Fruit fly (Drosophila melanogaster): ENCODE measurements around the gene Fhos.

Fhos gene

DNA sequence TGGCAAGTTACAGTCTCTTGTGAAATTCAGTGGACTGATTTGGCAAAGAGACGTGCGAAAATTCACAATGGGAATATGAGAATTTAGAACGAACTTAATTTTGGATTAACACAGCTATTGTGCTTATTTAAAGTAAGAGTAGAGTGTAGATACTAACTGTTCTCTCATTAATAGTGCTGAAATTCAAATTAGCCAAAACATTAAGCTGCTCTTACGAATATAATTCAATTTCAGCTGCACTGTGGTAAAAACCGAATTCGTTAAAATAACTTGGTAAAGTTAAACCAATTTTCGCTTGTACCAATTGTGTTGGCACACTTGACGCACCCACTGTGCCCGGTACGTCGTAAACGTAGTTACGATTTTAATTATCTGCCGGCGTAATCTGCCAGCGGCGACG is 14.5 kb downstream of the Fhos start (continued):
- peak; percentile 70 for TF ChIP-seq Hmr (GFP tag; optimal IDR thresholded peaks at IDR 0.05)
- no peak for TF ChIP-seq cato (GFP tag; optimal IDR thresholded peaks at IDR 0.05; ENCODE audit: borderline replicate concordance)
- TF ChIP-seq shn (GFP tag; optimal IDR thresholded peaks at IDR 0.05): peak; percentile 24
- TF ChIP-seq Ssrp (tag; optimal IDR thresholded peaks at IDR 0.05): no peak
- TF ChIP-seq Pdp1 (GFP tag; optimal IDR thresholded peaks at IDR 0.05): peak; percentile 34 to 37
- peak; percentile 56 for TF ChIP-seq HmgZ (tag; optimal IDR thresholded peaks at IDR 0.05)
- peak; percentile 21 for TF ChIP-seq Sox102F (GFP tag; optimal IDR thresholded peaks at IDR 0.05)
- no peak for TF ChIP-seq dati (GFP tag; IDR thresholded peaks at IDR 0.05)
- no peak for TF ChIP-seq lov (optimal IDR thresholded peaks at IDR 0.05)
- no peak for TF ChIP-seq lov (GFP tag; IDR thresholded peaks at IDR 0.05)
- peak; percentile 66 for TF ChIP-seq Drgx (GFP tag; IDR thresholded peaks at IDR 0.05)
- TF ChIP-seq az2 (GFP tag; optimal IDR thresholded peaks at IDR 0.05): no peak
- TF ChIP-seq CG4424 (GFP tag; optimal IDR thresholded peaks at IDR 0.05): peak; percentile 5
- peak; percentile 11; the same call in 1 of the 2 replicates for TF ChIP-seq ranshi (GFP tag; IDR thresholded peaks at IDR 0.05)
- TF ChIP-seq ap (GFP tag; IDR thresholded peaks at IDR 0.05): no peak
- TF ChIP-seq PHDP (tag; optimal IDR thresholded peaks at IDR 0.05): peak; percentile 59
- TF ChIP-seq sens (GFP tag): peak; percentile 72
- TF ChIP-seq Ptx1 (GFP tag; IDR thresholded peaks at IDR 0.05): peak; percentile 54; the same call in 1 of the 2 replicates
- TF ChIP-seq CG11247 (GFP tag; IDR thresholded peaks at IDR 0.05): no peak
- no peak for TF ChIP-seq Eip74EF (GFP tag; optimal IDR thresholded peaks at IDR 0.05)
- no peak for TF ChIP-seq C15 (GFP tag; IDR thresholded peaks at IDR 0.05)
- TF ChIP-seq CG4328 (GFP tag; optimal IDR thresholded peaks at IDR 0.05): no peak
- no peak for TF ChIP-seq cas (GFP tag; IDR thresholded peaks at IDR 0.05)
- TF ChIP-seq CG7745 (tag; optimal IDR thresholded peaks at IDR 0.05): no peak
- TF ChIP-seq bsh (GFP tag; optimal IDR thresholded peaks at IDR 0.05): peak in 1 of 2 experiments; percentile 41
- TF ChIP-seq pfk (GFP tag; optimal IDR thresholded peaks at IDR 0.05): no peak
- TF ChIP-seq CG9437 (GFP tag; optimal IDR thresholded peaks at IDR 0.05): peak; percentile 70
- TF ChIP-seq CG43689 (GFP tag; IDR thresholded peaks at IDR 0.05): no peak
- TF ChIP-seq CG7987 (GFP tag; optimal IDR thresholded peaks at IDR 0.05): no peak
- no peak for TF ChIP-seq Opbp (GFP tag; IDR thresholded peaks at IDR 0.05; ENCODE audit: partially characterized antibody)
- TF ChIP-seq CG11695 (GFP tag; IDR thresholded peaks at IDR 0.05): peak; percentile 55; the same call in 1 of the 3 replicates
- no peak for TF ChIP-seq CG8359 (GFP tag; optimal IDR thresholded peaks at IDR 0.05; ENCODE audit: borderline replicate concordance)
- peak; percentile 40; the same call in 1 of the 2 replicates for TF ChIP-seq esg (GFP tag; conservative IDR thresholded peaks at IDR 0.05)
- TF ChIP-seq CG6254 (GFP tag; optimal IDR thresholded peaks at IDR 0.05): no peak
- TF ChIP-seq CG12659 (GFP tag; optimal IDR thresholded peaks at IDR 0.05): peak; percentile 58
- TF ChIP-seq CG12071 (GFP tag; optimal IDR thresholded peaks at IDR 0.05): peak; percentile 12
- peak; percentile 11 for TF ChIP-seq Dad (GFP tag; optimal IDR thresholded peaks at IDR 0.05)
- no peak for TF ChIP-seq CG42726 (GFP tag; IDR thresholded peaks at IDR 0.05; ENCODE audit: partially characterized antibody)
- TF ChIP-seq CG32767 (GFP tag; IDR thresholded peaks at IDR 0.05): peak; percentile 48; the same call in 1 of the 2 replicates
- TF ChIP-seq Kr (GFP tag; optimal IDR thresholded peaks at IDR 0.05): no peak
- TF ChIP-seq CG16813 (GFP tag; IDR thresholded peaks at IDR 0.05; ENCODE audit: partially characterized antibody): no peak
- TF ChIP-seq exex (tag; optimal IDR thresholded peaks at IDR 0.05): no peak
- TF ChIP-seq Chrac-16 (GFP tag; optimal IDR thresholded peaks at IDR 0.05): peak; percentile 11
- no peak for TF ChIP-seq E2f2 (GFP tag; IDR thresholded peaks at IDR 0.05)
- no peak for TF ChIP-seq BEAF-32 (GFP tag; optimal IDR thresholded peaks at IDR 0.05)
- no peak for TF ChIP-seq oc (tag; optimal IDR thresholded peaks at IDR 0.05)
- no peak for TF ChIP-seq CG31441 (GFP tag; IDR thresholded peaks at IDR 0.05)
- TF ChIP-seq corto (GFP tag; optimal IDR thresholded peaks at IDR 0.05): no peak
- TF ChIP-seq CG32532 (GFP tag; IDR thresholded peaks at IDR 0.05): no peak; the same call in 1 of the 2 replicates
- TF ChIP-seq CG14860 (GFP tag; IDR thresholded peaks at IDR 0.05; ENCODE audit: partially characterized antibody): no peak

All from whole organism, embryonic.